Worm (Caenorhabditis elegans) whole organism, L1 larva: Measurements from ENCODE around the gene irld-3.

Experiments
- C16A3.4 ChIP-seq: fragments of 150-350 bp; optimal IDR thresholded peaks from 2 replicates; lab custom pipeline; 2014; ENCODE audit warnings: missing biosample characterization, missing genetic modification characterization
- ama-1 ChIP-seq: fragments of 150-350 bp; optimal IDR thresholded peaks from 2 replicates; lab custom pipeline; 2014
- ceh-88 ChIP-seq: fragments of 200-800 bp; sonication (Bioruptor generic); IDR thresholded peaks from 2 replicates; pipeline ENCODE4 v1.3.6; 2022; ENCODE audit warnings: missing genetic modification characterization, missing compliant biosample characterization
- dsc-1 ChIP-seq: sonication (generic microtip); optimal IDR thresholded peaks from 2 replicates; lab custom pipeline; 2016; ENCODE audit warnings: mild to moderate bottlenecking, missing genetic modification characterization, missing compliant biosample characterization
- efl-1 ChIP-seq, 4 experiments: fragments of 150-350 bp; optimal IDR thresholded peaks in 3 of 4; peaks in 1 of 4; 1 replicate in 1 of 4; 2 replicates in 3 of 4; lab custom pipeline; 2014; ENCODE audit warnings: missing biosample characterization in 2 of 4, missing genetic modification characterization in 2 of 4, missing genetic modification reagents in 2 of 4
- elt-2 ChIP-seq: sonication (generic microtip); optimal IDR thresholded peaks from 2 replicates; lab custom pipeline; 2016; ENCODE audit warnings: missing genetic modification characterization, mild to moderate bottlenecking, inconsistent platforms, missing compliant biosample characterization, missing genetic modification reagents
- ets-5 ChIP-seq: fragments of 200-800 bp; sonication (Bioruptor generic); IDR thresholded peaks from 2 replicates; pipeline ENCODE4 v1.3.6; 2022; ENCODE audit warnings: missing genetic modification characterization, missing compliant biosample characterization
- fkh-10 ChIP-seq: sonication (generic microtip); optimal IDR thresholded peaks from 2 replicates; lab custom pipeline; 2017; ENCODE audit warnings: missing biosample characterization, missing genetic modification reagents, missing genetic modification characterization
- fkh-8 ChIP-seq: sonication (generic microtip); optimal IDR thresholded peaks from 2 replicates; lab custom pipeline; 2016; ENCODE audit warnings: mild to moderate bottlenecking, missing genetic modification characterization, missing compliant biosample characterization
- grh-1 ChIP-seq: fragments of 200-800 bp; sonication (Bioruptor generic); IDR thresholded peaks from 2 replicates; pipeline ENCODE4 v1.3.6; 2022; ENCODE audit warnings: missing genetic modification reagents, missing genetic modification characterization, missing compliant biosample characterization
- hlh-17 ChIP-seq: fragments of 200-800 bp; sonication (Bioruptor generic); optimal IDR thresholded peaks from 2 replicates; lab custom pipeline; 2018; ENCODE audit warnings: missing genetic modification characterization, mild to moderate bottlenecking, missing compliant biosample characterization, moderate library complexity, borderline replicate concordance
- hlh-4 ChIP-seq: sonication (generic microtip); optimal IDR thresholded peaks from 2 replicates; lab custom pipeline; 2016; ENCODE audit warnings: mild to moderate bottlenecking, missing genetic modification characterization, missing compliant biosample characterization
- irx-1 ChIP-seq: sonication (generic microtip); optimal IDR thresholded peaks from 2 replicates; lab custom pipeline; 2016; ENCODE audit warnings: missing genetic modification characterization, missing compliant biosample characterization
- jun-1 ChIP-seq: fragments of 150-350 bp; optimal IDR thresholded peaks from 2 replicates; lab custom pipeline; 2014; ENCODE audit warnings: missing biosample characterization, missing genetic modification reagents, missing genetic modification characterization
- lin-15B ChIP-seq: fragments of 150-350 bp; sonication (generic microtip); optimal IDR thresholded peaks from 3 replicates; lab custom pipeline; 2014; ENCODE audit warnings: missing biosample characterization, missing genetic modification characterization
- lir-3 ChIP-seq: sonication (generic microtip); optimal IDR thresholded peaks from 2 replicates; lab custom pipeline; 2016; ENCODE audit warnings: mild to moderate bottlenecking, missing genetic modification characterization, moderate library complexity, missing compliant biosample characterization; ENCODE audit not compliant: poor library complexity
- lsy-2 ChIP-seq, 2 experiments: fragments of 150-350 bp; optimal IDR thresholded peaks; 2 replicates each; lab custom pipeline; 2014; ENCODE audit warnings: missing biosample characterization in 2 of 2, missing genetic modification characterization in 2 of 2
- mab-9 ChIP-seq: fragments of 200-800 bp; sonication (Bioruptor generic); IDR thresholded peaks from 2 replicates; pipeline ENCODE4 v1.3.6; 2022; ENCODE audit warnings: missing genetic modification reagents, missing genetic modification characterization, missing compliant biosample characterization
- mef-2 ChIP-seq: fragments of 150-350 bp; optimal IDR thresholded peaks from 2 replicates; lab custom pipeline; 2014; ENCODE audit warnings: missing biosample characterization, missing genetic modification characterization
- mep-1 ChIP-seq: fragments of 150-350 bp; optimal IDR thresholded peaks from 2 replicates; lab custom pipeline; 2014; ENCODE audit warnings: missing biosample characterization, missing genetic modification characterization
- nhr-12 ChIP-seq: sonication (generic microtip); optimal IDR thresholded peaks from 2 replicates; lab custom pipeline; 2017; ENCODE audit warnings: missing biosample characterization, missing genetic modification characterization
- nhr-237 ChIP-seq: fragments of 150-350 bp; optimal IDR thresholded peaks from 2 replicates; lab custom pipeline; 2014; ENCODE audit warnings: missing biosample characterization, missing genetic modification characterization
- nhr-28 ChIP-seq: fragments of 150-350 bp; optimal IDR thresholded peaks from 2 replicates; lab custom pipeline; 2014; ENCODE audit warnings: missing biosample characterization, missing genetic modification characterization
- nhr-47 ChIP-seq: sonication (generic microtip); optimal IDR thresholded peaks from 2 replicates; lab custom pipeline; 2016; ENCODE audit warnings: mild to moderate bottlenecking, missing genetic modification characterization, moderate library complexity, missing compliant biosample characterization
- nhr-84 ChIP-seq: sonication (generic microtip); optimal IDR thresholded peaks from 2 replicates; lab custom pipeline; 2017; ENCODE audit warnings: missing biosample characterization, missing genetic modification characterization
- nhr-90 ChIP-seq: sonication (generic microtip); optimal IDR thresholded peaks from 2 replicates; lab custom pipeline; 2016; ENCODE audit warnings: mild to moderate bottlenecking, missing genetic modification characterization, missing compliant biosample characterization; ENCODE audit not compliant: poor library complexity
- pag-3 ChIP-seq: sonication (generic microtip); optimal IDR thresholded peaks from 2 replicates; lab custom pipeline; 2017; ENCODE audit warnings: missing genetic modification characterization, mild to moderate bottlenecking, missing compliant biosample characterization, antibody characterized with exemption, borderline replicate concordance; ENCODE audit not compliant: insufficient read depth
- pqm-1 ChIP-seq: sonication (generic microtip); optimal IDR thresholded peaks from 3 replicates; lab custom pipeline; 2017; ENCODE audit warnings: missing biosample characterization, missing genetic modification characterization
- rnt-1 ChIP-seq: sonication (generic microtip); optimal IDR thresholded peaks from 2 replicates; lab custom pipeline; 2016; ENCODE audit warnings: mild to moderate bottlenecking, missing genetic modification characterization, moderate library complexity, missing compliant biosample characterization
- snpc-4 ChIP-seq: fragments of 150-350 bp; optimal IDR thresholded peaks from 2 replicates; lab custom pipeline; 2014; ENCODE audit warnings: missing biosample characterization, missing genetic modification characterization
- sup-37 ChIP-seq: fragments of 200-800 bp; sonication (Bioruptor generic); optimal IDR thresholded peaks from 2 replicates; lab custom pipeline; 2018; ENCODE audit warnings: mild to moderate bottlenecking, missing genetic modification characterization, missing compliant biosample characterization
- tbx-2 ChIP-seq: sonication (generic microtip); optimal IDR thresholded peaks from 2 replicates; lab custom pipeline; 2016; ENCODE audit warnings: missing genetic modification characterization, missing compliant biosample characterization
- unc-130 ChIP-seq: fragments of 150-350 bp; optimal IDR thresholded peaks from 2 replicates; lab custom pipeline; 2017; ENCODE audit warnings: missing biosample characterization, missing genetic modification characterization, inconsistent platforms
- unc-62 ChIP-seq: fragments of 150-350 bp; optimal IDR thresholded peaks from 2 replicates; lab custom pipeline; 2014; ENCODE audit warnings: missing biosample characterization, missing genetic modification reagents, missing genetic modification characterization
- unc-98 ChIP-seq: fragments of 200-800 bp; sonication (Bioruptor generic); IDR thresholded peaks from 2 replicates; pipeline ENCODE4 v1.3.6; 2022; ENCODE audit warnings: missing genetic modification characterization, missing compliant biosample characterization
- zag-1 ChIP-seq: fragments of 150-350 bp; optimal IDR thresholded peaks from 2 replicates; lab custom pipeline; 2014; ENCODE audit warnings: missing biosample characterization, missing genetic modification characterization
- ztf-11 ChIP-seq, 2 experiments: sonication (generic microtip); optimal IDR thresholded peaks; 2 replicates each; lab custom pipeline; 2016 to 2017; ENCODE audit warnings: missing genetic modification characterization in 2 of 2, missing biosample characterization in 1 of 2, missing compliant biosample characterization in 1 of 2

The irld-3 gene

DNA sequence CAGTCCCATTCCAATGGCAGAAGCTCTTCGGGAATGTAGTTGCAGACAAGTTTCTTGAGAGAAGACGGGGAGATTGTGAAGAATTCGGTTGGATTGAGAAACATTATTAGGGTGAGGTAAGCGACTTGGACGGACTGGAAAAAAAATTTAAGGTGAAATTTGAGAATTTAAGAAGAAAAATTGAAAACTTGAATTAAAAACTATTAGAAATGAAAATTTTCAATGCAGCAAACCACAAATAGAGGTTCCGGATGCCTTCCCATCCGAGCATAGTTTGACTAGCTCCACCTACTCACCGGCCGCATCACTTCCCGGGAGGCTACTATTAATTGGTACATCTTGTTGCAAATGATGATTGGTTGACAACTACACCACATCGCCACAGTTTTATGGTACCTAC, 24.6 kb downstream of the irld-3 start, which contains the start of gene Y73C8C.8:
TSS of gene Y73C8C.8 (minus strand) at position 101 of the 400 bp plus-strand sequence.
- no peak for TF ChIP-seq efl-1 (optimal IDR thresholded peaks at IDR 0.05; lab: Kevin White, UChicago)
- TF ChIP-seq efl-1 (GFP tag; optimal IDR thresholded peaks at IDR 0.05 in 1 of 2; lab: Kevin White, UChicago): no peak

DNA sequence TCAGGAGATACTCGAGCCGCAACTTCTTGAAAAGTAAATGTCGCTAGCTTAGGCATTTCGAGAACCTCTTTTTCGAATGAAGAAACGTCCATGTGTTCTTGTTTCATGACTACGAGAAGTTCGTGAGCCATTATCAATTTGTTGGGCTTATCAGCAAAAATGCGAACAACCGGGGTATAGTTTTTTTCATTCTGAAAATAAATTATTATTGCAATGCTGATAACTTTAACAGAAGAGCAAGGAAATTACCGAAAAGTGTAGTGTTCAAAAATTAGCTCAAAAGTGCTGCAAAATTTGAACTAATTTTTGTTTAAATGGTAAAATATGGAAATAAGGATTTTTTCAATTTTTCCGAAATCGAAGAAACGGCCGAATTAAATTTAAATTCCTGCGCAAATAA, 26.2 kb downstream of the irld-3 start:
- no peak for TF ChIP-seq C16A3.4 (tag; lab: Kevin White, UChicago)
- no peak for TF ChIP-seq unc-62
- TF ChIP-seq ceh-88 (GFP tag; lab: Robert Waterston, UW): no peak
- TF ChIP-seq nhr-28 (tag; lab: Kevin White, UChicago): no peak
- TF ChIP-seq lir-3 (tag; lab: Kevin White, UChicago): no peak
- no peak for TF ChIP-seq ama-1
- no peak for TF ChIP-seq ets-5 (GFP tag; lab: Robert Waterston, UW)
- no peak for TF ChIP-seq zag-1 (tag; lab: Kevin White, UChicago)
- no peak for TF ChIP-seq snpc-4 (tag; lab: Kevin White, UChicago)
- no peak for TF ChIP-seq mep-1 (tag; lab: Kevin White, UChicago)
- TF ChIP-seq nhr-237 (tag; lab: Kevin White, UChicago): no peak

DNA sequence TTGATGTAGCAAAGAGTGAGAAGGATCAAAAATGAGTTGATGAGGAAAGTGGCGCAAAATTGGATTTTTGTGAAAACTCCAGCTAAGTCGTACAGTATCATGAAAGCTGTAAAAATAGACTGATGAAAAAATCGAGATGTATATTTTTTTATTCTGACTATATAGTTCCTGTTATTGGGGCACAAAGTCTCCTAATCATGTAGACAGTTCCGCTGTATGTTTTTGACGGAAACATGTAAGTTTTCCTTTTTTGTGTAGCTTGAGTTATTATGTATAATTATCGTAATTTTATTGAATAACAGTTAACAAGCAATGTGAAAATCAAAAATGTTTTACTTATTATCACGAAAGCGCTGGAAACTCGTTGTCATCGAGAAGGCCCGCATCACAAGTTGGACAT, 30.9 kb downstream of the irld-3 start, which contains the start of gene str-68:
TSS of gene str-68 (minus strand) at position 101 of the 400 bp plus-strand sequence.
- TF ChIP-seq fkh-10 (GFP tag; lab: Kevin White, UChicago) (no peak), sup-37 (no peak), nhr-84 (no peak), snpc-4 (tag; lab: Kevin White, UChicago) (no peak), mab-9 (GFP tag; lab: Robert Waterston, UW) (no peak), ztf-11 (tag; optimal IDR thresholded peaks at IDR 0.05; lab: Kevin White, UChicago) (no peak), lir-3 (tag; lab: Kevin White, UChicago) (no peak), dsc-1 (tag; lab: Kevin White, UChicago) (no peak), lsy-2 (tag; optimal IDR thresholded peaks at IDR 0.05; lab: Kevin White, UChicago) (no peak), nhr-12 (tag; lab: Kevin White, UChicago) (no peak), tbx-2 (tag; lab: Kevin White, UChicago) (no peak), irx-1 (no peak), pag-3 (no peak), pqm-1 (tag; lab: Kevin White, UChicago) (no peak)

DNA sequence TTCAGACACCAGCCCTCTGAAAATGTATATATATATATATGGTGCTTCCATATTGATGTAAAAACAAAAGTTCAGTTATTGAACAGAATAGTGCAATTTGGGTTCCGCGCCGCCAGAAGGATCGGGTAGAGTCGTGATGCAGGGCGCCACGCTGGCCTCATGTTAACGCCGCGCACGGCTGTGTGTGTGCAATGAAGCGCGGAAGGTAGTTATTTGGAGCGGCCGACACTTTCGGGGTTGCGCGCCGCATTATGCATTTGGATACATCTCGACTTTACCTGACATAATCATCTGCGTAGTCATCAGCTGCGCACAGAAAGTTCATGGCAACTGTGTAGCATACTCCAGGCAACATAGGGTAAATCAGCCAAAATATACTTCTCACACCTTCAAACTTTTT, 31.6 kb downstream of the irld-3 start:
- peak; percentile 25 for TF ChIP-seq snpc-4 (tag; lab: Kevin White, UChicago)
- TF ChIP-seq lin-15B: no peak
- no peak for TF ChIP-seq hlh-4 (tag; lab: Kevin White, UChicago)

DNA sequence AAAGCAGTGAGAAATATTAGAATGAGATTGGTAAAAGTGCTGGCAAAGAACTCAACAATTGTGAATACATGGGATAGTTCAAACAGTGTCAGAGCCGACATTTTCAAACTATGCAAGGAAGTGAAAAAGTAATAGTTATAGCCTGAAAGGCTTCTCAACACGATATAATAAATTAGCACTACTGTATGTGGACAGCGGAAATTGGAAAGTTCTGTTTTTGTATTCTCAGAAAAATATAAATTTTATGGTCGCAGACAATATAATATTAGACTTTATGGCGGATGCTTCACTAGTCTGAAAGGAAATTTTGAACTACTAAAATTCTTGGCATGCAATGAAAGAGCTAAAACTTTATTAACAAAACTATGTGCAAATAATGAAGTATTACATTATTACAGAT, 32.6 kb downstream of the irld-3 start, which contains the start of gene str-69:
TSS of gene str-69 (minus strand) at position 101 of the 400 bp plus-strand sequence.
- no peak for TF ChIP-seq nhr-47 (tag; lab: Kevin White, UChicago)
- TF ChIP-seq elt-2 (tag; lab: Kevin White, UChicago): no peak
- no peak for TF ChIP-seq sup-37
- TF ChIP-seq efl-1 (optimal IDR thresholded peaks at IDR 0.05; lab: Kevin White, UChicago): no peak
- TF ChIP-seq efl-1 (GFP tag; optimal IDR thresholded peaks at IDR 0.05 in 1 of 2; lab: Kevin White, UChicago): no peak
- no peak for TF ChIP-seq fkh-8 (tag; lab: Kevin White, UChicago)
- no peak for TF ChIP-seq grh-1 (GFP tag; lab: Robert Waterston, UW)

DNA sequence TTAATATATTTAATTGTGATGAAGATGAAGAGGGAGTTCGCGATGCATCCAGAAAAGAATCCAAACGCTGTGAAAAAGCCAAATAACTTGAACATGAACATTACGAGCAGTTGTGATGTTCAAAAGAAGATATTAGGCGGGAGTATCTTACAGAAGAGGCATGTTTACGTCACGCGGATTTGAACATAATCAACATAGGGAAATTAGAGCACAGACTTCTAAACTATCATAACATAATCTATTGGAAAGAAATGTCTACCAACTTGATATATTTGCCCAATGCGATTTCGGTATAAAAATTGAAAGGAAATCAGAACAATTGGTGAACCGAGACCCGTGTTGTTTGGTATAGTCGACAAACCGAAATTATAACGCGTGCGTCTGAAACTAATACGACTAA, 34.3 kb downstream of the irld-3 start, which contains the start of gene str-66:
TSS of gene str-66 (minus strand) at position 101 of the 400 bp plus-strand sequence.
- TF ChIP-seq rnt-1 (tag; lab: Kevin White, UChicago) (no peak), nhr-90 (tag; lab: Kevin White, UChicago) (no peak), unc-130 (no peak), elt-2 (tag; lab: Kevin White, UChicago) (no peak), unc-98 (GFP tag; lab: Robert Waterston, UW) (no peak), hlh-17 (GFP tag; lab: Kevin White, UChicago) (no peak), nhr-12 (tag; lab: Kevin White, UChicago) (no peak), mef-2 (tag; lab: Kevin White, UChicago) (no peak), mep-1 (tag; lab: Kevin White, UChicago) (no peak), jun-1 (no peak), ama-1 (no peak)
